Fruit fly (Drosophila melanogaster): ENCODE measurements around the gene CG2061.
"Not testable (repeated sequence)": the region's sequence is repeated elsewhere in the genome, so short reads cannot be mapped to it uniquely, and the experiment has no call there.

CG2061 gene

dm6 chrX:11095973-11096372 is 3.7 kb downstream of the CG2061 start, which contains the start of gene CG42249:
TSS of gene CG42249 (plus strand) at chrX:11096273.
- TF ChIP-seq emc (GFP tag; optimal IDR thresholded peaks at IDR 0.05); CG13775 (GFP tag; optimal IDR thresholded peaks at IDR 0.05); sug (tag; optimal IDR thresholded peaks at IDR 0.05): not testable (repeated sequence)

- TF ChIP-seq Adf1 (GFP tag; IDR thresholded peaks at IDR 0.05) (no peak), CG18599 (GFP tag; optimal IDR thresholded peaks at IDR 0.05) (peak; percentile 47), CG2875 (GFP tag; optimal IDR thresholded peaks at IDR 0.05) (no peak), pzg (GFP tag; optimal IDR thresholded peaks at IDR 0.05) (peak; percentile 73), lab (GFP tag; optimal IDR thresholded peaks at IDR 0.05) (peak; percentile 69), Med (GFP tag) (peak; percentile 69), inv (GFP tag; IDR thresholded peaks at IDR 0.05; ENCODE audit: partially characterized antibody) (peak; percentile 81), YL-1 (GFP tag; optimal IDR thresholded peaks at IDR 0.05) (peak; percentile 6), pb (GFP tag; optimal IDR thresholded peaks at IDR 0.05) (no peak), twi (tag; optimal IDR thresholded peaks at IDR 0.05) (no peak), CG5953 (GFP tag; IDR thresholded peaks at IDR 0.05) (no peak), CG4730 (GFP tag; IDR thresholded peaks at IDR 0.05) (0 out of 2 replicates have a peak, but pooled peaks have one; percentile 15), CG7271 (tag; optimal IDR thresholded peaks at IDR 0.05) (no peak), TFAM (GFP tag; optimal IDR thresholded peaks at IDR 0.05) (no peak), Hr3 (GFP tag; optimal IDR thresholded peaks at IDR 0.05) (peak; percentile 36), CG6813 (GFP tag; optimal IDR thresholded peaks at IDR 0.05) (no peak), bsh (GFP tag; optimal IDR thresholded peaks at IDR 0.05) (peak in 1 of 2 experiments; percentile 55), CG9932 (GFP tag; IDR thresholded peaks at IDR 0.05) (peak; percentile 69), CG17802 (tag; optimal IDR thresholded peaks at IDR 0.05) (no peak), CG17361 (GFP tag; IDR thresholded peaks at IDR 0.05) (peak; percentile 60; the same call in 2 of the 3 replicates), CG18262 (tag; optimal IDR thresholded peaks at IDR 0.05) (peak; percentile 3), slbo (GFP tag; IDR thresholded peaks at IDR 0.05) (peak; percentile 58; the same call in 1 of the 2 replicates), Six4 (GFP tag; optimal IDR thresholded peaks at IDR 0.05) (peak; percentile 10), unc-4 (GFP tag; IDR thresholded peaks at IDR 0.05; ENCODE audit: partially characterized antibody) (peak; percentile 84), nmo (GFP tag; optimal IDR thresholded peaks at IDR 0.05) (peak; percentile 75), Elba2 (GFP tag; optimal IDR thresholded peaks at IDR 0.05) (peak; percentile 13), CG12769 (tag; optimal IDR thresholded peaks at IDR 0.05) (no peak), gfzf (GFP tag; optimal IDR thresholded peaks at IDR 0.05) (peak; percentile 66), wor (GFP tag; IDR thresholded peaks at IDR 0.05) (no peak), pnt (GFP tag; optimal IDR thresholded peaks at IDR 0.05) (no peak), CG9797 (GFP tag; optimal IDR thresholded peaks at IDR 0.05) (peak; percentile 67), CG17186 (GFP tag; optimal IDR thresholded peaks at IDR 0.05) (peak; percentile 12), tll (GFP tag; optimal IDR thresholded peaks at IDR 0.05) (no peak), CG14710 (tag; optimal IDR thresholded peaks at IDR 0.05) (peak; percentile 75), CG6689 (GFP tag; IDR thresholded peaks at IDR 0.05) (peak; percentile 26; the same call in 1 of the 2 replicates), br (optimal IDR thresholded peaks at IDR 0.05) (no peak), CG7745 (tag; optimal IDR thresholded peaks at IDR 0.05) (no peak), CG12744 (GFP tag; optimal IDR thresholded peaks at IDR 0.05) (no peak), wek (GFP tag; optimal IDR thresholded peaks at IDR 0.05) (peak; percentile 97), Sox102F (GFP tag; optimal IDR thresholded peaks at IDR 0.05) (peak; percentile 49), pita (GFP tag; optimal IDR thresholded peaks at IDR 0.05) (no peak), tna (GFP tag; IDR thresholded peaks at IDR 0.05; ENCODE audit: partially characterized antibody) (peak; percentile 82), E2f2 (GFP tag; IDR thresholded peaks at IDR 0.05) (peak; percentile 92), CG3726 (GFP tag; IDR thresholded peaks at IDR 0.05) (no peak)
These were observed 16.0 kb downstream of the CG2061 start, which contains the start of gene Hsp60A for dm6 chrX:11108148-11108844. TSS of gene Hsp60A (plus strand) at chrX:11108482.

Measured in whole organism, embryonic.